Worm (Caenorhabditis elegans): Measurements from ENCODE around the gene madf-11.

DNA sequence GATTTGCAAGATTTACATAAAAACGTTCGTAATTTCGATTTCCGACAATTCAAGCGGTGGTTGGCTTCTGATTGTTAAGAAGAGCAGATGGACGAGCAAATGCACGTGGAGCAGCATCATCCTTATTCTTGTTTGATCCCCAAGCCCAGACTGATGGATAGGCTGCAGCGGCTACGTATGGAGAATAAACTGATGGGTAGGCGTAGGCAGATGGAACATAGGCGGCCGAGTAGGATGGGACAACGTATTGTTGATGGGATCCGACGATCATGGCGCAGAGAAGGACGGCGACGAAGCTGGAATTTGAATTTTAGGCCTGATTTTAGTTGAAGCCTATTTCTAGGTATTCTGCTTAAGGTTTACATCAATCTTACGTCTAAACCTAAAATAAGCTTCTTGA lies 35.0 kb downstream of the madf-11 start:
- TF ChIP-seq fkh-10 (GFP tag; optimal IDR thresholded peaks at IDR 0.05) (no peak), hlh-8 (tag; optimal IDR thresholded peaks at IDR 0.05) (no peak), nhr-11 (tag; optimal IDR thresholded peaks at IDR 0.05) (no peak)
